Fruit fly (Drosophila melanogaster): ENCODE results near the gene ppk13.

DNA sequence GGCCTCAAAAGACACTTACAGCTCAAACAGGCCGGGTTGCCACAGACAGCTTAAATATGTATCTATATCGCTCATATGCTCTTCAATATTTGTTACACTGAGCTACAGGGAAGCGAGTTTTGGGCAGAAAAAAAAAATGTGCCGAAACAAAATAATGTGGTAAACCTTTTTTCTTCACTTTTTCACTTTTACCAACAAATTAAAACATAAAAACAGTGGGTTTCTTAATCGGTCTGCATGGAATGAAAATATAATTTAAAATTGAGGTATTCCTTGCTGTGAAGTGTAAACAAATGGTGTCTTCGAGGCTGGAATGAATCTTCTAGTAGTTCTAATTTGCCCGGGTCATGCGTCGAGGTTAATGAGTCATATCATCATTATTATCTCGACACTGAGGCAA, 49.8 kb downstream of the ppk13 start:
- no peak for TF ChIP-seq Sin3A (optimal IDR thresholded peaks at IDR 0.05)
- no peak for TF ChIP-seq h (optimal IDR thresholded peaks at IDR 0.05)
- TF ChIP-seq insv (optimal IDR thresholded peaks at IDR 0.05) = no peak
